Worm (Caenorhabditis elegans) whole organism, L4 larva: Measurements from ENCODE around the gene C14C10.10.

Experiments
- R02D3.7 ChIP-seq: fragments of 150-350 bp; sonication (generic microtip); optimal IDR thresholded peaks from 3 replicates; lab custom pipeline; 2014; ENCODE audit warnings: missing biosample characterization, missing genetic modification characterization
- aha-1 ChIP-seq: fragments of 150-350 bp; peaks from one replicate; lab custom pipeline; 2014; ENCODE audit warnings: missing biosample characterization, missing genetic modification characterization
- fos-1 ChIP-seq: fragments of 150-350 bp; optimal IDR thresholded peaks from 2 replicates; lab custom pipeline; 2014; ENCODE audit warnings: missing biosample characterization, missing genetic modification characterization
- mep-1 ChIP-seq: fragments of 150-350 bp; sonication (generic microtip); optimal IDR thresholded peaks from 3 replicates; lab custom pipeline; 2014; ENCODE audit warnings: missing biosample characterization, missing genetic modification characterization
- nhr-25 ChIP-seq: sonication (generic microtip); optimal IDR thresholded peaks from 2 replicates; lab custom pipeline; 2017; ENCODE audit warnings: missing genetic modification characterization, mild to moderate bottlenecking, missing compliant biosample characterization, antibody characterized with exemption, moderate library complexity, borderline replicate concordance; ENCODE audit not compliant: insufficient read depth
- pha-4 ChIP-seq, 2 experiments: fragments of 150-350 bp in 1 of 2; fragments of 200-800 bp in 1 of 2; sonication (Bioruptor generic) in 1 of 2; IDR thresholded peaks in 1 of 2; optimal IDR thresholded peaks in 1 of 2; 2 replicates each; pipeline versions ENCODE4 v1.3.6 to Lab custom; 2014 to 2022; ENCODE audit warnings: missing genetic modification characterization in 2 of 2, missing genetic modification reagents in 2 of 2, missing biosample characterization in 1 of 2, missing compliant biosample characterization in 1 of 2
- sdz-12 ChIP-seq: fragments of 200-800 bp; sonication (Bioruptor generic); optimal IDR thresholded peaks from 2 replicates; lab custom pipeline; 2018; ENCODE audit warnings: mild to moderate bottlenecking, missing genetic modification characterization, missing compliant biosample characterization
- set-16 ChIP-seq: fragments of 200-800 bp; sonication (Bioruptor generic); IDR thresholded peaks from 2 replicates; pipeline ENCODE4 v1.3.6; 2022; ENCODE audit warnings: missing genetic modification reagents, missing genetic modification characterization, missing compliant biosample characterization
- skn-1 ChIP-seq: fragments of 150-350 bp; optimal IDR thresholded peaks from 2 replicates; lab custom pipeline; 2014; ENCODE audit warnings: missing biosample characterization, missing genetic modification characterization

DNA sequence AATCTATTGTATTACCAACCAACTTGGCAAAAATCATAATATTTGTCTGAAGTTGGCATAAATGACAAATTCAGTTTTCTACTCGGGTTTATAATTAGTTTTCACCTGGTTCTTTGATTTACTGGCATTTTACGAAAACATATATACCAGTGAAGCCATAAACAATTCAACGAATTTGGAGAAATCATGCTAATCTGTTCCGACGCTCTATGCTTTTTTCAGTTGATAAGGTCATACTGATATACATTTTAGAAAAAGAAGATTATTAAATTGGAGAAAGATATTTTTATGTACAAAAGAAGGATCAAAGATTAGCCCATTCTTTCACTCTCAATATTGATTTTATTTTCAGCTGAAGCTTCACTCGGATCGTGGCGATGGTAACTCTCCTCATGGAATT is 12.1 kb downstream of the C14C10.10 start:
- TF ChIP-seq nhr-25 (tag; lab: Kevin White, UChicago) = no peak
- TF ChIP-seq set-16 (GFP tag; lab: Robert Waterston, UW) = no peak
- TF ChIP-seq sdz-12 (GFP tag; lab: Kevin White, UChicago) = no peak
- no peak for TF ChIP-seq R02D3.7 (tag; lab: Kevin White, UChicago)
- TF ChIP-seq skn-1 (tag; lab: Kevin White, UChicago) = no peak
- no peak for TF ChIP-seq pha-4 (GFP tag; IDR thresholded peaks at IDR 0.05; lab: Robert Waterston, UW)
- TF ChIP-seq pha-4 (tag; optimal IDR thresholded peaks at IDR 0.05; lab: Kevin White, UChicago) = no peak
- no peak for TF ChIP-seq fos-1 (tag; lab: Kevin White, UChicago)
- no peak for TF ChIP-seq mep-1 (tag; lab: Kevin White, UChicago)
- no peak for TF ChIP-seq aha-1 (tag; lab: Kevin White, UChicago)
